Worm (Caenorhabditis elegans) whole organism, L4 larva: ENCODE measurements around the gene clec-135.

Experiments used
- Y105C5A.15 ChIP-seq: fragments of 200-800 bp; sonication (Bioruptor generic); IDR thresholded peaks from 2 replicates; pipeline ENCODE4 v1.3.6; 2022; ENCODE audit warnings: missing genetic modification characterization, missing compliant biosample characterization
- ceh-20 ChIP-seq: fragments of 200-800 bp; sonication (Bioruptor generic); IDR thresholded peaks from 2 replicates; pipeline ENCODE4 v1.3.6; 2022; ENCODE audit warnings: missing genetic modification reagents, missing genetic modification characterization, missing compliant biosample characterization
- madf-9 ChIP-seq: fragments of 200-800 bp; sonication (Bioruptor generic); conservative IDR thresholded peaks from 2 replicates; pipeline ENCODE4 v1.3.6; 2022; ENCODE audit warnings: missing genetic modification reagents, missing genetic modification characterization, missing compliant biosample characterization
- nhr-77 ChIP-seq: fragments of 150-350 bp; optimal IDR thresholded peaks from 2 replicates; lab custom pipeline; 2014; ENCODE audit warnings: missing biosample characterization, missing genetic modification characterization
- pha-4 ChIP-seq, 2 experiments: fragments of 150-350 bp in 1 of 2; fragments of 200-800 bp in 1 of 2; sonication (Bioruptor generic) in 1 of 2; IDR thresholded peaks in 1 of 2; optimal IDR thresholded peaks in 1 of 2; 2 replicates each; pipeline versions ENCODE4 v1.3.6 to Lab custom; 2014 to 2022; ENCODE audit warnings: missing genetic modification characterization in 2 of 2, missing genetic modification reagents in 2 of 2, missing biosample characterization in 1 of 2, missing compliant biosample characterization in 1 of 2
- skn-1 ChIP-seq: fragments of 150-350 bp; optimal IDR thresholded peaks from 2 replicates; lab custom pipeline; 2014; ENCODE audit warnings: missing biosample characterization, missing genetic modification characterization
- vab-7 ChIP-seq: fragments of 200-800 bp; sonication (Bioruptor generic); IDR thresholded peaks from 2 replicates; pipeline ENCODE4 v1.3.6; 2022; ENCODE audit warnings: missing genetic modification reagents, missing genetic modification characterization, missing compliant biosample characterization
- zag-1 ChIP-seq: fragments of 150-350 bp; optimal IDR thresholded peaks from 2 replicates; lab custom pipeline; 2014; ENCODE audit warnings: missing biosample characterization, missing genetic modification characterization

ce11 chrII:4288111-4288510, 29.5 kb upstream of the clec-135 start, which contains the start of gene C01F1.6:
- no peak for TF ChIP-seq Y105C5A.15 (GFP tag; lab: Robert Waterston, UW)
- no peak for TF ChIP-seq ceh-20 (GFP tag; lab: Robert Waterston, UW)
- no peak for TF ChIP-seq zag-1
- no peak for TF ChIP-seq nhr-77 (tag; lab: Kevin White, UChicago)
- no peak for TF ChIP-seq madf-9 (GFP tag; lab: Robert Waterston, UW)
- TF ChIP-seq skn-1 (tag; lab: Kevin White, UChicago) = no peak
- no peak for TF ChIP-seq vab-7 (GFP tag; lab: Robert Waterston, UW)
- no peak for TF ChIP-seq pha-4 (GFP tag; IDR thresholded peaks at IDR 0.05; lab: Robert Waterston, UW)
- TF ChIP-seq pha-4 (tag; optimal IDR thresholded peaks at IDR 0.05; lab: Kevin White, UChicago) = no peak
